Worm (Caenorhabditis elegans) whole organism, midembryonic: ENCODE results near the gene clec-129.

Source experiments
- flt-1 ChIP-seq: fragments of 200-800 bp; sonication (Bioruptor generic); IDR thresholded peaks from 2 replicates; pipeline ENCODE4 v1.3.6; 2022; ENCODE audit warnings: missing genetic modification characterization, missing compliant biosample characterization
- tab-1 ChIP-seq: fragments of 200-800 bp; sonication (Bioruptor generic); IDR thresholded peaks from 2 replicates; pipeline ENCODE4 v1.3.6; 2022; ENCODE audit warnings: missing genetic modification characterization, missing compliant biosample characterization
- ztf-23 ChIP-seq: fragments of 200-800 bp; sonication (Bioruptor generic); IDR thresholded peaks from 2 replicates; pipeline ENCODE4 v1.3.6; 2022; ENCODE audit warnings: missing genetic modification reagents, missing genetic modification characterization, missing compliant biosample characterization

ce11 chrII:3555281-3555680 lies 16.0 kb upstream of the clec-129 start:
- no peak for TF ChIP-seq flt-1 (GFP tag; lab: Robert Waterston, UW)
- no peak for TF ChIP-seq tab-1 (GFP tag; lab: Robert Waterston, UW)
- TF ChIP-seq ztf-23 = no peak
